Worm (Caenorhabditis elegans): ENCODE measurements around the gene C36B7.5.

- TF ChIP-seq nfya-1 (tag; optimal IDR thresholded peaks at IDR 0.05; ENCODE audit: borderline replicate concordance, insufficient read depth) (no peak), K12H6.12 (tag; optimal IDR thresholded peaks at IDR 0.05) (no peak), hmg-20 (GFP tag; IDR thresholded peaks at IDR 0.05) (no peak), ets-4 (GFP tag; optimal IDR thresholded peaks at IDR 0.05) (no peak), lsl-1 (GFP tag; optimal IDR thresholded peaks at IDR 0.05) (no peak)
Measured at ce11 chrX:7057357-7057756, 38.9 kb downstream of the C36B7.5 start, which contains the start of gene B0403.5.
